Worm (Caenorhabditis elegans): ENCODE data around the gene pgp-4.

Gene pgp-4

ce11 chrX:11328710-11329109, 28.9 kb upstream of the pgp-4 start:
- no peak for TF ChIP-seq fkh-2 (tag; optimal IDR thresholded peaks at IDR 0.05)
- TF ChIP-seq nhr-237 (tag; optimal IDR thresholded peaks at IDR 0.05), result no peak
- no peak for TF ChIP-seq egl-5 (tag; optimal IDR thresholded peaks at IDR 0.05)
- TF ChIP-seq ceh-28 (tag; optimal IDR thresholded peaks at IDR 0.05), result no peak
- TF ChIP-seq lin-15B (tag; optimal IDR thresholded peaks at IDR 0.05), result no peak
- no peak for TF ChIP-seq R02D3.7 (tag; optimal IDR thresholded peaks at IDR 0.05)
- no peak for TF ChIP-seq elt-2 (tag; optimal IDR thresholded peaks at IDR 0.05)
- TF ChIP-seq hmg-11 (tag; optimal IDR thresholded peaks at IDR 0.05), result no peak
- no peak for TF ChIP-seq unc-39 (tag; optimal IDR thresholded peaks at IDR 0.05)
- no peak for TF ChIP-seq ceh-82 (tag; optimal IDR thresholded peaks at IDR 0.05)

- TF ChIP-seq nhr-12 (tag; optimal IDR thresholded peaks at IDR 0.05) (no peak), unc-39 (tag; optimal IDR thresholded peaks at IDR 0.05) (no peak), ztf-4 (tag; optimal IDR thresholded peaks at IDR 0.05) (no peak), nhr-76 (tag; optimal IDR thresholded peaks at IDR 0.05) (no peak), hmg-11 (tag; optimal IDR thresholded peaks at IDR 0.05) (no peak), nhr-67 (tag; optimal IDR thresholded peaks at IDR 0.05) (no peak), ceh-82 (tag; optimal IDR thresholded peaks at IDR 0.05) (no peak), elt-3 (tag; optimal IDR thresholded peaks at IDR 0.05) (no peak), pha-4 (tag; optimal IDR thresholded peaks at IDR 0.05) (no peak), ztf-11 (tag; optimal IDR thresholded peaks at IDR 0.05) (no peak), nhr-25 (tag; optimal IDR thresholded peaks at IDR 0.05) (no peak), fkh-2 (tag; optimal IDR thresholded peaks at IDR 0.05) (no peak), mml-1 (tag; optimal IDR thresholded peaks at IDR 0.05) (no peak), zag-1 (tag; optimal IDR thresholded peaks at IDR 0.05) (no peak), lsy-12 (tag; optimal IDR thresholded peaks at IDR 0.05) (no peak), eor-1 (tag; optimal IDR thresholded peaks at IDR 0.05) (no peak), ama-1 (optimal IDR thresholded peaks at IDR 0.05) (no peak), lin-15B (tag; optimal IDR thresholded peaks at IDR 0.05) (no peak), egl-5 (tag; optimal IDR thresholded peaks at IDR 0.05) (no peak)
These were observed 28.2 kb upstream of the pgp-4 start, which contains the start of gene npr-9 for ce11 chrX:11329424-11329823. Gene npr-9, plus strand, starts transcription at chrX:11329724.

ce11 chrX:11337095-11337494, 20.5 kb upstream of the pgp-4 start:
- TF ChIP-seq egl-5 (tag; optimal IDR thresholded peaks at IDR 0.05) (no peak), nfya-1 (tag; optimal IDR thresholded peaks at IDR 0.05; ENCODE audit: insufficient read depth) (no peak), nhr-237 (tag; optimal IDR thresholded peaks at IDR 0.05) (no peak), fos-1 (tag; optimal IDR thresholded peaks at IDR 0.05) (no peak), R02D3.7 (tag; optimal IDR thresholded peaks at IDR 0.05) (no peak), lin-39 (tag; optimal IDR thresholded peaks at IDR 0.05) (no peak), nhr-28 (tag; optimal IDR thresholded peaks at IDR 0.05) (no peak), ztf-11 (tag; optimal IDR thresholded peaks at IDR 0.05) (no peak), ama-1 (optimal IDR thresholded peaks at IDR 0.05) (no peak), pha-4 (tag; optimal IDR thresholded peaks at IDR 0.05) (no peak), mdl-1 (tag; optimal IDR thresholded peaks at IDR 0.05) (no peak), unc-39 (tag; optimal IDR thresholded peaks at IDR 0.05) (no peak), fkh-2 (tag; optimal IDR thresholded peaks at IDR 0.05) (no peak), skn-1 (tag; optimal IDR thresholded peaks at IDR 0.05) (no peak), lin-15B (tag; optimal IDR thresholded peaks at IDR 0.05) (no peak), jun-1 (tag; optimal IDR thresholded peaks at IDR 0.05) (no peak), elt-1 (tag; optimal IDR thresholded peaks at IDR 0.05) (no peak)

- TF ChIP-seq aly-2 (tag; optimal IDR thresholded peaks at IDR 0.05), result no peak
- TF ChIP-seq eor-1 (tag; optimal IDR thresholded peaks at IDR 0.05), result no peak
- no peak for TF ChIP-seq R02D3.7 (tag; optimal IDR thresholded peaks at IDR 0.05)
- TF ChIP-seq mdl-1 (tag; optimal IDR thresholded peaks at IDR 0.05), result no peak
- TF ChIP-seq pha-4 (tag; optimal IDR thresholded peaks at IDR 0.05), result no peak
- no peak for TF ChIP-seq pqm-1 (tag; optimal IDR thresholded peaks at IDR 0.05)
- TF ChIP-seq ama-1 (optimal IDR thresholded peaks at IDR 0.05), result no peak
- TF ChIP-seq egl-5 (tag; optimal IDR thresholded peaks at IDR 0.05), result no peak
- no peak for TF ChIP-seq tbx-2 (tag; optimal IDR thresholded peaks at IDR 0.05)
- no peak for TF ChIP-seq fkh-2 (tag; optimal IDR thresholded peaks at IDR 0.05)
These were observed 19.8 kb upstream of the pgp-4 start, which contains the start of gene gcy-9 for ce11 chrX:11337783-11338182. Gene gcy-9, minus strand, starts transcription at chrX:11337883.

- TF ChIP-seq hmg-11 (tag; optimal IDR thresholded peaks at IDR 0.05) (peak; percentile 27), lin-39 (tag; optimal IDR thresholded peaks at IDR 0.05) (no peak), pqm-1 (tag; optimal IDR thresholded peaks at IDR 0.05) (peak; percentile 60), unc-39 (tag; optimal IDR thresholded peaks at IDR 0.05) (no peak), nhr-67 (tag; optimal IDR thresholded peaks at IDR 0.05) (no peak), mdl-1 (tag; optimal IDR thresholded peaks at IDR 0.05) (no peak), nhr-25 (tag; optimal IDR thresholded peaks at IDR 0.05) (peak; percentile 88), egl-27 (tag; optimal IDR thresholded peaks at IDR 0.05) (peak; percentile 11), nhr-23 (tag; optimal IDR thresholded peaks at IDR 0.05) (peak; percentile 58), elt-2 (tag; optimal IDR thresholded peaks at IDR 0.05) (peak; percentile 83), elt-1 (tag; optimal IDR thresholded peaks at IDR 0.05) (peak; percentile 13)
These were observed 18.2 kb upstream of the pgp-4 start, which contains the start of gene aco-1 for ce11 chrX:11339375-11339924. Gene aco-1, plus strand, starts transcription at chrX:11339874.

Measured in whole organism, L3 larva.